Fruit fly (Drosophila melanogaster) whole organism, embryonic: ENCODE measurements around the gene Irk1.

Experiments used
- Blimp-1 ChIP-seq: fragments of 200-800 bp; sonication (Bioruptor generic); optimal IDR thresholded peaks from 3 replicates; lab custom pipeline; 2018; ENCODE audit warnings: missing biosample characterization, missing genetic modification characterization, mild to moderate bottlenecking, moderate library complexity, missing genetic modification reagents
- CG10274 ChIP-seq: fragments of 200-800 bp; sonication (Bioruptor generic); optimal IDR thresholded peaks from 3 replicates; lab custom pipeline; 2017; ENCODE audit warnings: missing biosample characterization, mild to moderate bottlenecking, missing genetic modification characterization
- CG10543 ChIP-seq: fragments of 200-800 bp; sonication (Bioruptor generic); optimal IDR thresholded peaks from 3 replicates; lab custom pipeline; 2017; ENCODE audit warnings: missing biosample characterization, mild to moderate bottlenecking, missing genetic modification characterization, moderate library complexity
- CG10959 ChIP-seq: fragments of 200-800 bp; sonication (Bioruptor generic); IDR thresholded peaks from 2 replicates; pipeline ENCODE4 v1.3.6; 2022; ENCODE audit warnings: missing biosample characterization, missing genetic modification characterization
- CG12236 ChIP-seq: fragments of 200-800 bp; sonication (Bioruptor generic); optimal IDR thresholded peaks from 2 replicates; lab custom pipeline; 2016; ENCODE audit warnings: missing biosample characterization, missing genetic modification characterization
- CG15479 ChIP-seq: fragments of 200-800 bp; sonication (Bioruptor generic); optimal IDR thresholded peaks from 3 replicates; lab custom pipeline; 2019; ENCODE audit warnings: missing biosample characterization, mild to moderate bottlenecking, missing genetic modification characterization, moderate library complexity
- CG4730 ChIP-seq: fragments of 200-800 bp; sonication (Bioruptor generic); IDR thresholded peaks from 2 replicates; pipeline ENCODE4 v1.3.6; 2022; ENCODE audit warnings: missing biosample characterization, missing genetic modification characterization
- CG5245 ChIP-seq: fragments of 200-800 bp; sonication (Bioruptor generic); optimal IDR thresholded peaks from 3 replicates; lab custom pipeline; 2016; ENCODE audit warnings: missing biosample characterization, missing genetic modification characterization
- CG6813 ChIP-seq: fragments of 200-800 bp; sonication (Bioruptor generic); optimal IDR thresholded peaks from 2 replicates; lab custom pipeline; 2017; ENCODE audit warnings: missing biosample characterization, missing genetic modification characterization, mild to moderate bottlenecking, moderate library complexity, missing genetic modification reagents
- CTCF ChIP-seq: fragments of 200-800 bp; sonication (Bioruptor generic); optimal IDR thresholded peaks from 2 replicates; lab custom pipeline; 2017; ENCODE audit warnings: missing biosample characterization, mild to moderate bottlenecking, missing genetic modification characterization, moderate library complexity
- D ChIP-seq, 2 experiments: fragments of 200-800 bp in 1 of 2; fragments of >200 bp in 1 of 2; sonication (Bioruptor generic) in 1 of 2; optimal IDR thresholded peaks; 2 replicates in 1 of 2; 3 replicates in 1 of 2; lab custom pipeline; 2017; ENCODE audit warnings: mild to moderate bottlenecking in 1 of 2, missing biosample characterization in 1 of 2, missing genetic modification characterization in 1 of 2, missing genetic modification reagents in 1 of 2
- Dip2 ChIP-seq: fragments of 200-800 bp; sonication (Bioruptor generic); IDR thresholded peaks from 2 replicates; pipeline ENCODE4 v1.3.6; 2022; ENCODE audit warnings: missing biosample characterization, missing genetic modification characterization
- Dll ChIP-seq: fragments of 200-800 bp; sonication (Bioruptor generic); IDR thresholded peaks from 4 replicates; pipeline ENCODE4 v1.3.6; 2022; ENCODE audit warnings: missing biosample characterization, missing genetic modification characterization; ENCODE audit not compliant: partially characterized antibody
- Drgx ChIP-seq: fragments of 200-800 bp; sonication (Bioruptor generic); IDR thresholded peaks from 2 replicates; pipeline ENCODE4 v1.3.6; 2022; ENCODE audit warnings: missing biosample characterization, missing genetic modification characterization
- Ets97D ChIP-seq: fragments of 200-800 bp; sonication (Bioruptor generic); optimal IDR thresholded peaks from 3 replicates; lab custom pipeline; 2016; ENCODE audit warnings: missing biosample characterization, missing genetic modification characterization
- NC2α ChIP-seq: fragments of 200-800 bp; sonication (Bioruptor generic); optimal IDR thresholded peaks from 2 replicates; lab custom pipeline; 2016; ENCODE audit warnings: missing biosample characterization, missing genetic modification characterization
- Nf-YA ChIP-seq: fragments of 200-800 bp; sonication (Bioruptor generic); IDR thresholded peaks from 2 replicates; pipeline ENCODE4 v1.3.6; 2022; ENCODE audit warnings: missing biosample characterization, missing genetic modification characterization
- Nf-YC ChIP-seq: fragments of 200-800 bp; optimal IDR thresholded peaks from 3 replicates; lab custom pipeline; 2019; ENCODE audit warnings: missing biosample characterization, mild to moderate bottlenecking, missing genetic modification characterization, moderate library complexity
- Side ChIP-seq: fragments of 200-800 bp; sonication (Bioruptor generic); optimal IDR thresholded peaks from 2 replicates; lab custom pipeline; 2016; ENCODE audit warnings: missing biosample characterization, missing genetic modification characterization
- Ssrp ChIP-seq: fragments of 200-800 bp; sonication (Bioruptor generic); optimal IDR thresholded peaks from 2 replicates; lab custom pipeline; 2018; ENCODE audit warnings: missing biosample characterization, mild to moderate bottlenecking, missing genetic modification characterization, moderate library complexity
- YL-1 ChIP-seq: fragments of 200-800 bp; sonication (Bioruptor generic); optimal IDR thresholded peaks from 3 replicates; lab custom pipeline; 2017; ENCODE audit warnings: missing biosample characterization, mild to moderate bottlenecking, missing genetic modification characterization
- ato ChIP-seq: fragments of 200-800 bp; sonication (Bioruptor generic); IDR thresholded peaks from 2 replicates; pipeline ENCODE4 v1.3.6; 2022; ENCODE audit warnings: missing biosample characterization, missing genetic modification characterization; ENCODE audit not compliant: partially characterized antibody
- bowl ChIP-seq: fragments of 200-800 bp; sonication (Bioruptor generic); IDR thresholded peaks from 2 replicates; pipeline ENCODE4 v1.3.6; 2022; ENCODE audit warnings: missing biosample characterization, missing genetic modification characterization
- bsh ChIP-seq, 2 experiments: fragments of 200-800 bp; sonication (Bioruptor generic); optimal IDR thresholded peaks; 2 replicates each; lab custom pipeline; 2017 to 2018; ENCODE audit warnings: mild to moderate bottlenecking in 2 of 2, missing biosample characterization in 2 of 2, missing genetic modification characterization in 2 of 2, moderate library complexity in 1 of 2
- cad ChIP-seq: fragments of >200 bp; optimal IDR thresholded peaks from 2 replicates; lab custom pipeline; 2017; ENCODE audit warnings: missing biosample characterization, missing genetic modification characterization
- cato ChIP-seq: fragments of 200-800 bp; sonication (Bioruptor generic); optimal IDR thresholded peaks from 2 replicates; lab custom pipeline; 2016; ENCODE audit warnings: missing biosample characterization, missing genetic modification characterization, borderline replicate concordance
- chinmo ChIP-seq: fragments of 200-800 bp; sonication (Bioruptor generic); IDR thresholded peaks from 4 replicates; pipeline ENCODE4 v1.3.6; 2022; ENCODE audit warnings: missing biosample characterization, missing genetic modification characterization; ENCODE audit not compliant: partially characterized antibody
- cwo ChIP-seq: fragments of 200-800 bp; sonication (Bioruptor generic); optimal IDR thresholded peaks from 3 replicates; lab custom pipeline; 2017; ENCODE audit warnings: missing biosample characterization, missing genetic modification characterization, mild to moderate bottlenecking, moderate library complexity, missing genetic modification reagents
- dmrt11E ChIP-seq: fragments of 200-800 bp; sonication (Bioruptor generic); optimal IDR thresholded peaks from 3 replicates; lab custom pipeline; 2018; ENCODE audit warnings: missing biosample characterization, mild to moderate bottlenecking, missing genetic modification characterization, moderate library complexity
- dysf ChIP-seq: fragments of 200-800 bp; sonication (Bioruptor generic); IDR thresholded peaks from 3 replicates; pipeline ENCODE4 v1.3.6; 2022; ENCODE audit warnings: missing biosample characterization, missing genetic modification characterization
- fd64A ChIP-seq: fragments of 200-800 bp; sonication (Bioruptor generic); optimal IDR thresholded peaks from 3 replicates; lab custom pipeline; 2018; ENCODE audit warnings: missing biosample characterization, mild to moderate bottlenecking, missing genetic modification characterization
- grau ChIP-seq: fragments of 200-800 bp; optimal IDR thresholded peaks from 3 replicates; lab custom pipeline; 2019; ENCODE audit warnings: missing biosample characterization, mild to moderate bottlenecking, missing genetic modification characterization, moderate library complexity
- lbe ChIP-seq: fragments of 200-800 bp; sonication (Bioruptor generic); optimal IDR thresholded peaks from 2 replicates; lab custom pipeline; 2016; ENCODE audit warnings: missing biosample characterization, mild to moderate bottlenecking, missing genetic modification characterization
- lov ChIP-seq, 2 experiments: fragments of 200-800 bp in 1 of 2; fragments of >200 bp in 1 of 2; sonication (Bioruptor generic) in 1 of 2; IDR thresholded peaks in 1 of 2; optimal IDR thresholded peaks in 1 of 2; 2 replicates in 1 of 2; 3 replicates in 1 of 2; pipeline versions ENCODE4 v1.3.6 to Lab custom; 2017 to 2022; ENCODE audit warnings: missing biosample characterization in 1 of 2, missing genetic modification characterization in 1 of 2
- nerfin-1 ChIP-seq: fragments of 200-800 bp; sonication (Bioruptor generic); optimal IDR thresholded peaks from 3 replicates; lab custom pipeline; 2019; ENCODE audit warnings: missing biosample characterization, mild to moderate bottlenecking, missing genetic modification characterization, moderate library complexity
- phol ChIP-seq: fragments of 200-800 bp; sonication (Bioruptor generic); optimal IDR thresholded peaks from 3 replicates; lab custom pipeline; 2018; ENCODE audit warnings: missing biosample characterization, mild to moderate bottlenecking, missing genetic modification characterization, moderate library complexity
- prd ChIP-seq, 3 experiments: fragments of >200 bp in 2 of 3; fragments of 200-800 bp in 1 of 3; sonication (Bioruptor generic) in 1 of 3; optimal IDR thresholded peaks in 2 of 3; IDR thresholded peaks in 1 of 3; 2 replicates in 2 of 3; 3 replicates in 1 of 3; pipeline versions ENCODE4 v1.3.6 to Lab custom; 2017 to 2022; ENCODE audit warnings: missing biosample characterization in 1 of 3, missing genetic modification characterization in 1 of 3
- sc ChIP-seq, 3 experiments: fragments of >200 bp in 2 of 3; fragments of 200-800 bp in 1 of 3; sonication (Bioruptor generic) in 1 of 3; optimal IDR thresholded peaks; 2 replicates in 2 of 3; 3 replicates in 1 of 3; lab custom pipeline; 2017; ENCODE audit warnings: mild to moderate bottlenecking in 1 of 3, missing biosample characterization in 1 of 3, missing genetic modification characterization in 1 of 3, missing genetic modification reagents in 1 of 3
- sna ChIP-seq: fragments of 200-800 bp; sonication (Bioruptor generic); IDR thresholded peaks from 2 replicates; pipeline ENCODE4 v1.3.6; 2022; ENCODE audit warnings: missing biosample characterization, missing genetic modification characterization; ENCODE audit not compliant: partially characterized antibody
- tll ChIP-seq, 2 experiments: fragments of 200-800 bp in 1 of 2; fragments of >200 bp in 1 of 2; sonication (Bioruptor generic) in 1 of 2; optimal IDR thresholded peaks; 2 replicates each; lab custom pipeline; 2017 to 2019; ENCODE audit warnings: missing biosample characterization in 2 of 2, missing genetic modification characterization in 2 of 2, mild to moderate bottlenecking in 1 of 2, moderate library complexity in 1 of 2
- tup ChIP-seq: fragments of 200-800 bp; sonication (Bioruptor generic); optimal IDR thresholded peaks from 2 replicates; lab custom pipeline; 2016; ENCODE audit warnings: missing biosample characterization, mild to moderate bottlenecking, missing genetic modification characterization, moderate library complexity
- unpg ChIP-seq: fragments of 200-800 bp; sonication (Bioruptor generic); optimal IDR thresholded peaks from 3 replicates; lab custom pipeline; 2018; ENCODE audit warnings: missing biosample characterization, mild to moderate bottlenecking, missing genetic modification characterization, moderate library complexity
- usp ChIP-seq: fragments of >200 bp; optimal IDR thresholded peaks from 2 replicates; lab custom pipeline; 2017; ENCODE audit warnings: missing biosample characterization, missing genetic modification characterization
- z ChIP-seq: fragments of 200-800 bp; sonication (Bioruptor generic); IDR thresholded peaks from 3 replicates; pipeline ENCODE4 v1.3.6; 2022; ENCODE audit warnings: missing biosample characterization, missing genetic modification characterization
- zen ChIP-seq: fragments of 200-800 bp; sonication (Bioruptor generic); optimal IDR thresholded peaks from 3 replicates; lab custom pipeline; 2018; ENCODE audit warnings: missing biosample characterization, mild to moderate bottlenecking, missing genetic modification characterization, moderate library complexity

The Irk1 gene

DNA sequence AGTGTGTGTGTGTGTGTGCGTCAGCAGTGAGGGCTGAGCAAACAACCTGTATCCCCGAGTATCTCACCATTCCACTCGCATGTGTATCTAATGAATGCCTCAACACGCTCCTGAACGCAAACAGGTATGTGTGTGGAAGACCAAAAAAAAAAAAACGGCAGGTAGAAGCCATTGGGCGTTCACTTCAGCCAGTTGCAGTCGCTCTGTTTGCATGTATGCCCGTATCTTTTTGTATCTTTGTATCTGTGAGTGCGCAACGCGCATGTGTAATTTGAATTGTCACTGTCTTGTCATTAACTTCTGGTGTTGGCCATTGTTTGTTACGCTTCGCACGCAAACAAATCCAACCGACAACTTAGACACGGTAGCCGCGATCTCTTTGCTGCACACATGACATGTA, 25.3 kb downstream of the Irk1 start (continued):
- TF ChIP-seq cato (GFP tag; lab: Kevin White, UChicago) (no peak), CG10543 (GFP tag; lab: Kevin White, UChicago) (no peak), prd (optimal IDR thresholded peaks at IDR 0.05; lab: Kevin White, UChicago) (no peak), prd (GFP tag; IDR thresholded peaks at IDR 0.05; lab: Robert Waterston, UW) (peak; percentile 46; the same call in 2 of the 3 replicates), Blimp-1 (GFP tag; lab: Kevin White, UChicago) (no peak), Dip2 (GFP tag; lab: Robert Waterston, UW) (no peak), sc (optimal IDR thresholded peaks at IDR 0.05; lab: Kevin White, UChicago) (no peak), sc (GFP tag; optimal IDR thresholded peaks at IDR 0.05; lab: Kevin White, UChicago) (no peak), Ssrp (tag; lab: Kevin White, UChicago) (no peak), tup (no peak), CG10959 (GFP tag; lab: Robert Waterston, UW) (no peak), lov (optimal IDR thresholded peaks at IDR 0.05; lab: Kevin White, UChicago) (no peak), lov (GFP tag; IDR thresholded peaks at IDR 0.05; lab: Robert Waterston, UW) (no peak), chinmo (0 out of 4 replicates have a peak, but pooled peaks have one; percentile 57), z (GFP tag; lab: Robert Waterston, UW) (peak; percentile 61; the same call in 1 of the 3 replicates), Dll (GFP tag; lab: Robert Waterston, UW) (no peak), CG12236 (GFP tag; lab: Kevin White, UChicago) (no peak), ato (GFP tag; lab: Robert Waterston, UW) (no peak), usp (GFP tag; lab: Kevin White, UChicago) (no peak), CG4730 (no peak), YL-1 (GFP tag; lab: Kevin White, UChicago) (no peak)

dm6 chr3R:23195711-23196110, 27.6 kb downstream of the Irk1 start:
- peak in 1 of 2 experiments; percentile 99 for TF ChIP-seq tll (GFP tag; optimal IDR thresholded peaks at IDR 0.05; lab: Kevin White, UChicago)
- peak; percentile 93 for TF ChIP-seq zen
- TF ChIP-seq CG5245 (GFP tag; lab: Kevin White, UChicago): no peak
- TF ChIP-seq D (optimal IDR thresholded peaks at IDR 0.05; lab: Kevin White, UChicago): peak; percentile 66
- no peak for TF ChIP-seq D (GFP tag; optimal IDR thresholded peaks at IDR 0.05; lab: Kevin White, UChicago)
- TF ChIP-seq cad (GFP tag; lab: Kevin White, UChicago): peak; percentile 83

- peak; percentile 41 for TF ChIP-seq Drgx (GFP tag; lab: Robert Waterston, UW)
- TF ChIP-seq Nf-YA: peak; percentile 71; the same call in 1 of the 2 replicates
- TF ChIP-seq dysf (GFP tag; lab: Robert Waterston, UW): no peak; the same call in 2 of the 3 replicates
- no peak for TF ChIP-seq unpg (GFP tag; lab: Kevin White, UChicago)
- no peak for TF ChIP-seq grau
- TF ChIP-seq NC2α: no peak
- peak; percentile 26 for TF ChIP-seq CG6813 (GFP tag; lab: Kevin White, UChicago)
- peak; percentile 47 for TF ChIP-seq Ets97D (GFP tag; lab: Kevin White, UChicago)
- peak; percentile 37; the same call in 1 of the 2 replicates for TF ChIP-seq sna (GFP tag; lab: Robert Waterston, UW)
- TF ChIP-seq phol: peak; percentile 87
- peak; percentile 31 for TF ChIP-seq fd64A (GFP tag; lab: Kevin White, UChicago)
- TF ChIP-seq CG15479 (GFP tag; lab: Kevin White, UChicago): peak; percentile 75
- no peak for TF ChIP-seq nerfin-1 (tag; lab: Kevin White, UChicago)
- no peak for TF ChIP-seq Side (GFP tag; lab: Kevin White, UChicago)
- no peak for TF ChIP-seq CTCF (GFP tag; lab: Kevin White, UChicago)
- TF ChIP-seq bowl: peak; percentile 28; the same call in 1 of the 2 replicates
- peak; percentile 7 for TF ChIP-seq lbe
- no peak for TF ChIP-seq dmrt11E
- TF ChIP-seq Nf-YC: peak; percentile 98
- TF ChIP-seq bsh (GFP tag; optimal IDR thresholded peaks at IDR 0.05; lab: Kevin White, UChicago): peak in 1 of 2 experiments; percentile 7
- no peak for TF ChIP-seq cwo (GFP tag; lab: Kevin White, UChicago)
- no peak for TF ChIP-seq CG10274 (GFP tag; lab: Kevin White, UChicago)
These were observed 33.0 kb downstream of the Irk1 start for dm6 chr3R:23201122-23201521.
